Comparison of ENCODE assay signal across 3 fruit fly cellular contexts in the genomic region with DNA sequence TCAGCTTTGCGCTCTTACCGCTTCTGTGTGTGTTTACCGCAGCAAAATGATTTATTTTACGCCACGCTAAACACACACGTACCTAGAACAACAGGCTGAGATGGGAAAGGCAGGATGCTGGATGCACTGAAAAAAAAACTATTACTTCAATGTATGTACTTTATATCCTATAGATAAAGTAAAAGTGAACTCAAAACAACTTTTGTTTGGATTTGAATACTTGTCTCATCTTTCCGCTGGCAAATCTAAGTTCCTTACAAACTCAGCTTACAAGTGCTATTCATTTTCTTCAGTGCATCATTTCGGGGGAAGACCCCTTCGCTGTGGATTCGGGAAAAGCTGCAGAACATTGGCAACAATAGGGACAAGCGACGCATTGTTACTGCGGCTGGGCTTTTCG.
TF ChIP-seq lines count a peak whose summit lies in the region.

No protein-coding gene starts in this region.

- no peak for TF ChIP-seq CTCF in whole organism, embryonic (GFP tag; optimal IDR thresholded peaks at IDR 0.05; lab: Kevin White, UChicago)

TF ChIP-seq in whole organism, embryonic, 481 proteins besides CTCF, POLR2A, EP300 and RAD21 (continues in another document):
- TF ChIP-seq Sry-δ (GFP tag; optimal IDR thresholded peaks at IDR 0.05; lab: Kevin White, UChicago) (no peak), ro (GFP tag; IDR thresholded peaks at IDR 0.05; lab: Robert Waterston, UW) (no peak), CG12219 (GFP tag; optimal IDR thresholded peaks at IDR 0.05; lab: Kevin White, UChicago) (no peak), HmgD (GFP tag; optimal IDR thresholded peaks at IDR 0.05; lab: Kevin White, UChicago) (no peak), Chrac-16 (GFP tag; optimal IDR thresholded peaks at IDR 0.05; lab: Kevin White, UChicago) (no peak), jumu (GFP tag; optimal IDR thresholded peaks at IDR 0.05; lab: Kevin White, UChicago) (no peak), CG1602 (GFP tag; optimal IDR thresholded peaks at IDR 0.05; lab: Kevin White, UChicago) (no peak), CG10321 (GFP tag; IDR thresholded peaks at IDR 0.05; lab: Robert Waterston, UW) (no peak), ab (GFP tag; optimal IDR thresholded peaks at IDR 0.05; lab: Kevin White, UChicago) (no peak), inv (GFP tag; IDR thresholded peaks at IDR 0.05; lab: Robert Waterston, UW; ENCODE audit: partially characterized antibody) (no peak), Ada2b (GFP tag; IDR thresholded peaks at IDR 0.05; lab: Robert Waterston, UW) (peak; percentile 28; the same call in 1 of the 2 replicates), CG17359 (tag; optimal IDR thresholded peaks at IDR 0.05; lab: Kevin White, UChicago) (peak; percentile 22), org-1 (GFP tag; optimal IDR thresholded peaks at IDR 0.05; lab: Kevin White, UChicago) (peak; percentile 12), CG2129 (GFP tag; IDR thresholded peaks at IDR 0.05; lab: Robert Waterston, UW; ENCODE audit: partially characterized antibody) (no peak), dm (GFP tag; optimal IDR thresholded peaks at IDR 0.05; lab: Kevin White, UChicago) (no peak), B-H1 (GFP tag; IDR thresholded peaks at IDR 0.05; lab: Robert Waterston, UW) (no peak), ash1 (GFP tag; optimal IDR thresholded peaks at IDR 0.05; lab: Kevin White, UChicago) (no peak), kah (GFP tag; optimal IDR thresholded peaks at IDR 0.05; lab: Kevin White, UChicago) (no peak), yki (optimal IDR thresholded peaks at IDR 0.05; lab: Kevin White, UChicago) (no peak), CG6813 (GFP tag; optimal IDR thresholded peaks at IDR 0.05; lab: Kevin White, UChicago) (no peak), btn (GFP tag; optimal IDR thresholded peaks at IDR 0.05; lab: Kevin White, UChicago) (no peak), CG5180 (GFP tag; optimal IDR thresholded peaks at IDR 0.05; lab: Kevin White, UChicago) (no peak), CG1647 (GFP tag; optimal IDR thresholded peaks at IDR 0.05; lab: Kevin White, UChicago) (peak; percentile 1), Camta (GFP tag; optimal IDR thresholded peaks at IDR 0.05; lab: Kevin White, UChicago) (no peak), CG42726 (GFP tag; IDR thresholded peaks at IDR 0.05; lab: Robert Waterston, UW; ENCODE audit: partially characterized antibody) (no peak), CG7556 (GFP tag; optimal IDR thresholded peaks at IDR 0.05; lab: Kevin White, UChicago) (peak; percentile 35), CG11695 (GFP tag; IDR thresholded peaks at IDR 0.05; lab: Robert Waterston, UW) (no peak), slbo (GFP tag; IDR thresholded peaks at IDR 0.05; lab: Robert Waterston, UW) (peak; percentile 65), CG17612 (GFP tag; IDR thresholded peaks at IDR 0.05; lab: Robert Waterston, UW) (no peak)

TF ChIP-seq in whole organism, prepupa, 60 proteins besides CTCF, POLR2A, EP300 and RAD21 (continues in another document):
- TF ChIP-seq CG7368 (GFP tag; optimal IDR thresholded peaks at IDR 0.05; lab: Kevin White, UChicago): no peak
- TF ChIP-seq CG8319 (GFP tag; optimal IDR thresholded peaks at IDR 0.05; lab: Kevin White, UChicago): no peak
- TF ChIP-seq Sox14 (GFP tag; optimal IDR thresholded peaks at IDR 0.05; lab: Kevin White, UChicago): no peak
- TF ChIP-seq pdm3 (GFP tag; optimal IDR thresholded peaks at IDR 0.05; lab: Kevin White, UChicago): no peak
- no peak for TF ChIP-seq salr (GFP tag; optimal IDR thresholded peaks at IDR 0.05; lab: Kevin White, UChicago)
- 0 out of 3 replicates have a peak, but pooled peaks have one; percentile 33 for TF ChIP-seq eg (GFP tag; IDR thresholded peaks at IDR 0.05; lab: Robert Waterston, UW)
- no peak for TF ChIP-seq lz (GFP tag; optimal IDR thresholded peaks at IDR 0.05; lab: Kevin White, UChicago)
- TF ChIP-seq CG4318 (GFP tag; optimal IDR thresholded peaks at IDR 0.05; lab: Kevin White, UChicago): no peak
- TF ChIP-seq svp (GFP tag; lab: Kevin White, UChicago): peak; percentile 55
- no peak for TF ChIP-seq net (GFP tag; optimal IDR thresholded peaks at IDR 0.05; lab: Kevin White, UChicago)
- no peak for TF ChIP-seq acj6 (GFP tag; optimal IDR thresholded peaks at IDR 0.05; lab: Kevin White, UChicago)
- no peak for TF ChIP-seq CG16779 (tag; optimal IDR thresholded peaks at IDR 0.05; lab: Kevin White, UChicago)
- no peak for TF ChIP-seq CG6854 (GFP tag; optimal IDR thresholded peaks at IDR 0.05; lab: Kevin White, UChicago)
- TF ChIP-seq Blimp-1 (GFP tag; optimal IDR thresholded peaks at IDR 0.05; lab: Kevin White, UChicago): no peak
- no peak for TF ChIP-seq achi (GFP tag; optimal IDR thresholded peaks at IDR 0.05; lab: Kevin White, UChicago)
- TF ChIP-seq vri (GFP tag; optimal IDR thresholded peaks at IDR 0.05; lab: Kevin White, UChicago): no peak
- TF ChIP-seq CG11294 (GFP tag; IDR thresholded peaks at IDR 0.05; lab: Robert Waterston, UW): no peak
- no peak for TF ChIP-seq Sox15 (GFP tag; optimal IDR thresholded peaks at IDR 0.05; lab: Kevin White, UChicago)
- TF ChIP-seq fd85E (GFP tag; optimal IDR thresholded peaks at IDR 0.05; lab: Kevin White, UChicago): no peak
- no peak for TF ChIP-seq Hr39 (GFP tag; optimal IDR thresholded peaks at IDR 0.05; lab: Kevin White, UChicago)
- no peak for TF ChIP-seq CG3919 (GFP tag; optimal IDR thresholded peaks at IDR 0.05; lab: Kevin White, UChicago)
- TF ChIP-seq dac (GFP tag; optimal IDR thresholded peaks at IDR 0.05; lab: Kevin White, UChicago): no peak
- peak; percentile 12 to 43 for TF ChIP-seq ss (GFP tag; optimal IDR thresholded peaks at IDR 0.05; lab: Kevin White, UChicago)
- no peak for TF ChIP-seq CG6808 (GFP tag; optimal IDR thresholded peaks at IDR 0.05; lab: Kevin White, UChicago)
- no peak for TF ChIP-seq spab (GFP tag; optimal IDR thresholded peaks at IDR 0.05; lab: Kevin White, UChicago)
- TF ChIP-seq cyc (GFP tag; optimal IDR thresholded peaks at IDR 0.05; lab: Kevin White, UChicago): no peak
- no peak for TF ChIP-seq Hr4 (GFP tag; optimal IDR thresholded peaks at IDR 0.05; lab: Kevin White, UChicago)
- TF ChIP-seq dsx (GFP tag; optimal IDR thresholded peaks at IDR 0.05; lab: Kevin White, UChicago; ENCODE audit: poor library complexity, severe bottlenecking): peak; percentile 11
- no peak for TF ChIP-seq fkh (GFP tag; optimal IDR thresholded peaks at IDR 0.05; lab: Kevin White, UChicago)
- no peak for TF ChIP-seq Ets21C (GFP tag; optimal IDR thresholded peaks at IDR 0.05; lab: Kevin White, UChicago)
- no peak for TF ChIP-seq CG3032 (tag; optimal IDR thresholded peaks at IDR 0.05; lab: Kevin White, UChicago)
- TF ChIP-seq CG34406 (GFP tag; optimal IDR thresholded peaks at IDR 0.05; lab: Kevin White, UChicago): no peak

TF ChIP-seq in whole organism, pupa, 21 proteins besides CTCF, POLR2A, EP300 and RAD21:
- no peak for TF ChIP-seq CG15710 (tag; optimal IDR thresholded peaks at IDR 0.05; lab: Kevin White, UChicago)
- TF ChIP-seq rn (GFP tag; IDR thresholded peaks at IDR 0.05; lab: Robert Waterston, UW): no peak
- no peak for TF ChIP-seq D1 (tag; optimal IDR thresholded peaks at IDR 0.05; lab: Kevin White, UChicago)
- no peak for TF ChIP-seq CG32121 (GFP tag; IDR thresholded peaks at IDR 0.05; lab: Robert Waterston, UW)
- no peak for TF ChIP-seq CG14655 (GFP tag; optimal IDR thresholded peaks at IDR 0.05; lab: Kevin White, UChicago)
- peak; percentile 7 for TF ChIP-seq CG8159 (tag; optimal IDR thresholded peaks at IDR 0.05; lab: Kevin White, UChicago)
- TF ChIP-seq EcR (GFP tag; optimal IDR thresholded peaks at IDR 0.05; lab: Kevin White, UChicago): no peak
- TF ChIP-seq Snoo (tag; optimal IDR thresholded peaks at IDR 0.05; lab: Kevin White, UChicago): no peak
- TF ChIP-seq Pif1A (GFP tag; optimal IDR thresholded peaks at IDR 0.05; lab: Kevin White, UChicago): peak; percentile 33
- TF ChIP-seq CG12605 (GFP tag; IDR thresholded peaks at IDR 0.05; lab: Robert Waterston, UW): no peak
- peak; percentile 34 for TF ChIP-seq CG9948 (tag; optimal IDR thresholded peaks at IDR 0.05; lab: Kevin White, UChicago)
- TF ChIP-seq Ets98B (GFP tag; IDR thresholded peaks at IDR 0.05; lab: Robert Waterston, UW): no peak
- no peak for TF ChIP-seq gl (tag; optimal IDR thresholded peaks at IDR 0.05; lab: Kevin White, UChicago)
